Worm (Caenorhabditis elegans): Measurements from ENCODE around the gene fipp-1.
A peak's percentile ranks its signal among the peaks of the same experiment; 100 is the strongest.

ce11 chrV:4345714-4346113, 25.9 kb upstream of the fipp-1 start, which contains the start of gene figl-1:
- no peak for TF ChIP-seq aha-1 (tag; optimal IDR thresholded peaks at IDR 0.05)
- TF ChIP-seq pqm-1 (tag; optimal IDR thresholded peaks at IDR 0.05) = no peak
- TF ChIP-seq lin-13 (GFP tag; optimal IDR thresholded peaks at IDR 0.05) = no peak
- no peak for TF ChIP-seq nhr-28 (tag; optimal IDR thresholded peaks at IDR 0.05)
- no peak for TF ChIP-seq nhr-12 (tag; optimal IDR thresholded peaks at IDR 0.05)
- peak in 1 of 2 experiments; percentile 9 for TF ChIP-seq efl-1 (optimal IDR thresholded peaks at IDR 0.05)
- TF ChIP-seq efl-1 (GFP tag; optimal IDR thresholded peaks at IDR 0.05 in 1 of 2) = peak in 1 of 2 experiments; percentile 86
- no peak for TF ChIP-seq unc-62 (GFP tag; optimal IDR thresholded peaks at IDR 0.05)
